Fruit fly (Drosophila melanogaster): ENCODE measurements around the gene eIF5B.

The eIF5B gene

DNA sequence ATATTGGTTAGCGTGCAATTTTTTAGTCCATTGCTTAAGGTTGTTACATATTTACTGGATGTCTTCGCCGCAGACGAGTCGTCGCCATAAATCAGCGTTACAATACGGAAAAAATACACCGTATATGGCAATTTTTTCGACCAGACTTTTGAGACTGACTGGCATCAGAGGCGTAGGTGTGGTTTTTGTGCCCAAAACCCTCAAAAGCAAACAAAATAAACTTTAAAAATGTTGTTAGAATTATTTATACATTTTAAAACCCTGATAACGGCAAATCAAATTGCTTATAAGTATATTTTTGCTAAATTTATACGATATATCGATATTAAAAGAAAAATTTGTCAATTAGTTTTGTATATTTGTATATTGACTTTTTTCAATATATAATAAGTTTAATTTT, 40.1 kb downstream of the eIF5B start (continued):
- TF ChIP-seq so (GFP tag; IDR thresholded peaks at IDR 0.05) (no peak), ssp (GFP tag; IDR thresholded peaks at IDR 0.05) (no peak), CG14014 (GFP tag; IDR thresholded peaks at IDR 0.05) (no peak), Hand (GFP tag; optimal IDR thresholded peaks at IDR 0.05) (no peak), hbn (GFP tag; IDR thresholded peaks at IDR 0.05; ENCODE audit: partially characterized antibody) (no peak), nom (GFP tag; optimal IDR thresholded peaks at IDR 0.05) (no peak), CG32532 (GFP tag; IDR thresholded peaks at IDR 0.05) (0 out of 2 replicates have a peak, but pooled peaks have one; percentile 13), inv (GFP tag; IDR thresholded peaks at IDR 0.05; ENCODE audit: partially characterized antibody) (no peak), CG17186 (GFP tag; optimal IDR thresholded peaks at IDR 0.05) (no peak), CG11504 (tag; optimal IDR thresholded peaks at IDR 0.05) (peak; percentile 22), CG17359 (tag; optimal IDR thresholded peaks at IDR 0.05) (no peak), CG13296 (GFP tag; optimal IDR thresholded peaks at IDR 0.05) (no peak), CG8388 (GFP tag; optimal IDR thresholded peaks at IDR 0.05) (no peak), CG8765 (GFP tag; IDR thresholded peaks at IDR 0.05) (no peak), CG1792 (GFP tag; optimal IDR thresholded peaks at IDR 0.05) (no peak), sd (tag; optimal IDR thresholded peaks at IDR 0.05) (no peak), ind (GFP tag; optimal IDR thresholded peaks at IDR 0.05) (no peak), CTCF (GFP tag; optimal IDR thresholded peaks at IDR 0.05) (no peak), CG34376 (GFP tag; optimal IDR thresholded peaks at IDR 0.05) (no peak), CG10979 (tag; optimal IDR thresholded peaks at IDR 0.05) (no peak), pros (GFP tag; optimal IDR thresholded peaks at IDR 0.05) (no peak), CG8944 (GFP tag; optimal IDR thresholded peaks at IDR 0.05) (no peak), Side (GFP tag; optimal IDR thresholded peaks at IDR 0.05) (no peak), Myb (GFP tag; optimal IDR thresholded peaks at IDR 0.05) (no peak), Lpt (GFP tag; optimal IDR thresholded peaks at IDR 0.05) (no peak), CG17385 (GFP tag; optimal IDR thresholded peaks at IDR 0.05) (no peak), GATAe (GFP tag; conservative IDR thresholded peaks at IDR 0.05) (no peak), sens (GFP tag) (peak; percentile 71), caup (GFP tag; optimal IDR thresholded peaks at IDR 0.05; ENCODE audit: severe bottlenecking) (no peak), CG6683 (GFP tag; optimal IDR thresholded peaks at IDR 0.05) (no peak), CG2116 (GFP tag; optimal IDR thresholded peaks at IDR 0.05) (no peak), CG2678 (tag; optimal IDR thresholded peaks at IDR 0.05) (peak; percentile 49), Rx (GFP tag; IDR thresholded peaks at IDR 0.05) (no peak), CG17912 (GFP tag; optimal IDR thresholded peaks at IDR 0.05) (no peak), CG7928 (GFP tag; optimal IDR thresholded peaks at IDR 0.05) (no peak), CG3838 (GFP tag; optimal IDR thresholded peaks at IDR 0.05) (no peak), CoRest (tag; optimal IDR thresholded peaks at IDR 0.05) (peak; percentile 34), CG11696 (GFP tag; IDR thresholded peaks at IDR 0.05) (no peak), Xrp1 (GFP tag; IDR thresholded peaks at IDR 0.05) (no peak), BEAF-32 (GFP tag; optimal IDR thresholded peaks at IDR 0.05) (no peak), HmgZ (tag; optimal IDR thresholded peaks at IDR 0.05) (no peak), Doc3 (GFP tag; IDR thresholded peaks at IDR 0.05; ENCODE audit: partially characterized antibody) (no peak), cas (GFP tag; IDR thresholded peaks at IDR 0.05) (no peak), onecut (GFP tag; IDR thresholded peaks at IDR 0.05) (no peak), CG2120 (GFP tag; optimal IDR thresholded peaks at IDR 0.05) (peak; percentile 46), CG9437 (GFP tag; optimal IDR thresholded peaks at IDR 0.05) (no peak), br (optimal IDR thresholded peaks at IDR 0.05) (no peak), CG15479 (GFP tag; optimal IDR thresholded peaks at IDR 0.05) (no peak), fd3F (GFP tag; optimal IDR thresholded peaks at IDR 0.05) (peak; percentile 16), peb (GFP tag; IDR thresholded peaks at IDR 0.05) (no peak), NK7.1 (GFP tag; optimal IDR thresholded peaks at IDR 0.05) (no peak), Nf-YB (GFP tag; optimal IDR thresholded peaks at IDR 0.05) (no peak)
